Worm (Caenorhabditis elegans) whole organism, mixed stage, embryonic: ENCODE data around the gene Y48A6B.14.

Experiments
- elt-1 ChIP-seq: sonication (generic microtip); optimal IDR thresholded peaks from 2 replicates; lab custom pipeline; 2017; ENCODE audit warnings: missing genetic modification characterization, mild to moderate bottlenecking, missing compliant biosample characterization, antibody characterized with exemption, moderate library complexity, borderline replicate concordance; ENCODE audit not compliant: insufficient read depth
- elt-3 ChIP-seq: fragments of 150-350 bp; optimal IDR thresholded peaks from 2 replicates; lab custom pipeline; 2014; ENCODE audit warnings: missing biosample characterization, missing genetic modification characterization
- nhr-76 ChIP-seq: sonication (generic microtip); optimal IDR thresholded peaks from 2 replicates; lab custom pipeline; 2017; ENCODE audit warnings: missing biosample characterization, missing genetic modification characterization

ce11 chrIII:11070210-11070609 lies 38.8 kb downstream of the Y48A6B.14 start:
- TF ChIP-seq elt-1 (tag; lab: Kevin White, UChicago), result no peak
- no peak for TF ChIP-seq elt-3 (tag; lab: Kevin White, UChicago)
- no peak for TF ChIP-seq nhr-76 (tag; lab: Kevin White, UChicago)
